Fruit fly (Drosophila melanogaster): ENCODE measurements around the gene mxt.

dm6 chr2L:4807953-4808604, 39.0 kb downstream of the mxt start:
- no peak for TF ChIP-seq Mio (GFP tag; optimal IDR thresholded peaks at IDR 0.05)
- TF ChIP-seq tai (GFP tag; optimal IDR thresholded peaks at IDR 0.05) = no peak
- no peak for TF ChIP-seq usp (GFP tag; optimal IDR thresholded peaks at IDR 0.05)
- no peak for TF ChIP-seq dmrt93B (GFP tag; optimal IDR thresholded peaks at IDR 0.05)
- no peak for TF ChIP-seq pan (optimal IDR thresholded peaks at IDR 0.05)
- no peak for TF ChIP-seq Jra (GFP tag; optimal IDR thresholded peaks at IDR 0.05)
- peak; percentile 3 for TF ChIP-seq psq (GFP tag; optimal IDR thresholded peaks at IDR 0.05)
- no peak for TF ChIP-seq OdsH (GFP tag; optimal IDR thresholded peaks at IDR 0.05)
- TF ChIP-seq N (GFP tag; optimal IDR thresholded peaks at IDR 0.05) = no peak
- no peak for TF ChIP-seq foxo (GFP tag; optimal IDR thresholded peaks at IDR 0.05)
- TF ChIP-seq Hr78 (GFP tag; optimal IDR thresholded peaks at IDR 0.05) = no peak
- no peak for TF ChIP-seq Myc (optimal IDR thresholded peaks at IDR 0.05)
- TF ChIP-seq Dif (GFP tag; optimal IDR thresholded peaks at IDR 0.05; ENCODE audit: partially characterized antibody) = no peak
